Worm (Caenorhabditis elegans): Measurements from ENCODE around the gene srw-115.

DNA sequence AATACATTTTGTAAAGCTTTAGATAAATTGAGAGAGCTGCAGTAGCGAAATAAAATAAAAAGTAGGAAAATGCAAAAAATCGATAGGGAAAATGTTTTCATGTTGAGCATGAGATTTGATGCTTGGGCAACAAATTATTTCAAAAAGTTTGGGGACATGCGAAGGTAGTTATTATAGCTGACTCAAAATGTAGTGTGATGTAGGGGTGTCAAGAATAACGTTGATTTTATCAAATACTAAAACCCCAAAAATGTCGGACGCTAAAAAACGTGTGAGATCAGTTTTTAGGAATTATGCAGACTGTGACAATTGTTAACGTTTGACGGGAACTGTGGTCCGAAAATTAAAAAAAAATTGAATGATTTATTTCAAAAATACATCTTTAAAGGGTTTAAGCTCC is 27.6 kb upstream of the srw-115 start, which contains the start of gene irld-12:
- TF ChIP-seq ztf-11 (tag; optimal IDR thresholded peaks at IDR 0.05): no peak
- no peak for TF ChIP-seq nhr-77 (tag; optimal IDR thresholded peaks at IDR 0.05)
- TF ChIP-seq lin-11 (tag; optimal IDR thresholded peaks at IDR 0.05): no peak
- TF ChIP-seq skn-1 (tag; optimal IDR thresholded peaks at IDR 0.05): no peak
- no peak for TF ChIP-seq snpc-4 (tag; optimal IDR thresholded peaks at IDR 0.05)
- no peak for TF ChIP-seq aly-2 (tag; optimal IDR thresholded peaks at IDR 0.05)

Data from whole organism, L2 larva.